Worm (Caenorhabditis elegans) whole organism, young adult: ENCODE results near the gene abhd-5.1.
A peak's percentile ranks its signal among the peaks of the same experiment; 100 is the strongest.

Source experiments
- B0261.1 ChIP-seq: sonication (generic microtip); optimal IDR thresholded peaks from 2 replicates; lab custom pipeline; 2016; ENCODE audit warnings: mild to moderate bottlenecking, missing genetic modification characterization, moderate library complexity, missing compliant biosample characterization
- C06A6.2 ChIP-seq: fragments of 200-800 bp; sonication (Bioruptor generic); conservative IDR thresholded peaks from 2 replicates; pipeline ENCODE4 v1.3.6; 2022; ENCODE audit warnings: missing genetic modification characterization, missing compliant biosample characterization
- F39B2.1 ChIP-seq: fragments of 200-800 bp; sonication (Bioruptor generic); IDR thresholded peaks from 2 replicates; pipeline ENCODE4 v1.3.6; 2022; ENCODE audit warnings: missing genetic modification reagents, missing genetic modification characterization, missing compliant biosample characterization
- F49E8.2 ChIP-seq: sonication (generic microtip); optimal IDR thresholded peaks from 3 replicates; lab custom pipeline; 2017; ENCODE audit warnings: missing genetic modification characterization, mild to moderate bottlenecking, missing compliant biosample characterization, antibody characterized with exemption, moderate library complexity; ENCODE audit not compliant: insufficient read depth
- F52B5.7 ChIP-seq: sonication (generic microtip); optimal IDR thresholded peaks from 2 replicates; lab custom pipeline; 2016; ENCODE audit warnings: mild to moderate bottlenecking, missing genetic modification characterization, missing compliant biosample characterization
- F57C9.4 ChIP-seq: sonication (generic microtip); optimal IDR thresholded peaks from 2 replicates; lab custom pipeline; 2017; ENCODE audit warnings: mild to moderate bottlenecking, missing genetic modification characterization, missing compliant biosample characterization
- K11D2.4 ChIP-seq: fragments of 200-800 bp; sonication (Bioruptor generic); IDR thresholded peaks from 2 replicates; pipeline ENCODE4 v1.3.6; 2022; ENCODE audit warnings: missing genetic modification reagents, missing genetic modification characterization, missing compliant biosample characterization
- K12H6.12 ChIP-seq: fragments of 200-800 bp; sonication (Bioruptor generic); optimal IDR thresholded peaks from 2 replicates; lab custom pipeline; 2018; ENCODE audit warnings: mild to moderate bottlenecking, missing genetic modification characterization, missing compliant biosample characterization
- T07F8.4 ChIP-seq: sonication (generic microtip); optimal IDR thresholded peaks from 2 replicates; lab custom pipeline; 2016; ENCODE audit warnings: mild to moderate bottlenecking, missing genetic modification characterization, moderate library complexity, missing compliant biosample characterization
- akir-1 ChIP-seq: fragments of 200-800 bp; sonication (Bioruptor generic); optimal IDR thresholded peaks from 2 replicates; lab custom pipeline; 2018; ENCODE audit warnings: mild to moderate bottlenecking, missing genetic modification characterization, moderate library complexity, missing compliant biosample characterization
- aptf-2 ChIP-seq: fragments of 200-800 bp; sonication (Bioruptor generic); conservative IDR thresholded peaks from 2 replicates; pipeline ENCODE4 v1.3.6; 2022; ENCODE audit warnings: missing genetic modification reagents, missing genetic modification characterization, missing compliant biosample characterization
- ccch-3 ChIP-seq: fragments of 200-800 bp; sonication (Bioruptor generic); optimal IDR thresholded peaks from 2 replicates; lab custom pipeline; 2018; ENCODE audit warnings: mild to moderate bottlenecking, missing genetic modification characterization, missing compliant biosample characterization
- cebp-2 ChIP-seq: fragments of 200-800 bp; sonication (Bioruptor generic); IDR thresholded peaks from 2 replicates; pipeline ENCODE4 v1.3.6; 2022; ENCODE audit warnings: missing genetic modification characterization, missing compliant biosample characterization
- ceh-27 ChIP-seq: fragments of 200-800 bp; sonication (Bioruptor generic); optimal IDR thresholded peaks from 2 replicates; lab custom pipeline; 2018; ENCODE audit warnings: mild to moderate bottlenecking, missing genetic modification characterization, moderate library complexity, missing compliant biosample characterization
- ceh-58 ChIP-seq: fragments of 200-800 bp; sonication (Bioruptor generic); IDR thresholded peaks from 2 replicates; pipeline ENCODE4 v1.3.6; 2022; ENCODE audit warnings: missing genetic modification characterization, missing compliant biosample characterization
- ceh-79 ChIP-seq: sonication (generic microtip); optimal IDR thresholded peaks from 2 replicates; lab custom pipeline; 2017; ENCODE audit warnings: mild to moderate bottlenecking, missing genetic modification characterization, missing compliant biosample characterization
- ceh-91 ChIP-seq: fragments of 200-800 bp; sonication (Bioruptor generic); IDR thresholded peaks from 2 replicates; pipeline ENCODE4 v1.3.6; 2022; ENCODE audit warnings: missing genetic modification reagents, missing genetic modification characterization, missing compliant biosample characterization
- chd-7 ChIP-seq: sonication (generic microtip); optimal IDR thresholded peaks from 2 replicates; lab custom pipeline; 2016; ENCODE audit warnings: mild to moderate bottlenecking, missing genetic modification characterization, moderate library complexity, missing compliant biosample characterization
- fkh-3 ChIP-seq: sonication (generic microtip); optimal IDR thresholded peaks from 2 replicates; lab custom pipeline; 2016; ENCODE audit warnings: mild to moderate bottlenecking, missing genetic modification characterization, missing compliant biosample characterization
- hlh-26 ChIP-seq: fragments of 200-800 bp; sonication (Bioruptor generic); conservative IDR thresholded peaks from 2 replicates; pipeline ENCODE4 v1.3.6; 2022; ENCODE audit warnings: missing genetic modification reagents, missing genetic modification characterization, missing compliant biosample characterization
- hmg-1.2 ChIP-seq: fragments of 200-800 bp; sonication (Bioruptor generic); IDR thresholded peaks from 2 replicates; pipeline ENCODE4 v1.3.6; 2022; ENCODE audit warnings: missing genetic modification reagents, missing genetic modification characterization, missing compliant biosample characterization
- hsf-1 ChIP-seq: fragments of 200-800 bp; sonication (Bioruptor generic); IDR thresholded peaks from 2 replicates; pipeline ENCODE4 v1.3.6; 2022; ENCODE audit warnings: missing genetic modification reagents, missing genetic modification characterization, missing compliant biosample characterization
- lin-26 ChIP-seq: fragments of 200-800 bp; sonication (Bioruptor generic); IDR thresholded peaks from 2 replicates; pipeline ENCODE4 v1.3.6; 2022; ENCODE audit warnings: missing genetic modification reagents, missing genetic modification characterization, missing compliant biosample characterization
- lin-35 ChIP-seq, 3 experiments: fragments of 150-350 bp in 2 of 3; sonication (generic microtip) in 1 of 3; optimal IDR thresholded peaks; 2 replicates each; lab custom pipeline; 2014 to 2018; ENCODE audit warnings: missing biosample characterization in 3 of 3, missing genetic modification characterization in 3 of 3, missing genetic modification reagents in 3 of 3
- madf-3 ChIP-seq: fragments of 200-800 bp; sonication (Bioruptor generic); IDR thresholded peaks from 2 replicates; pipeline ENCODE4 v1.3.6; 2022; ENCODE audit warnings: missing genetic modification reagents, missing genetic modification characterization, missing compliant biosample characterization
- mcd-1 ChIP-seq: fragments of 200-800 bp; sonication (Bioruptor generic); IDR thresholded peaks from 2 replicates; pipeline ENCODE4 v1.3.6; 2022; ENCODE audit warnings: missing genetic modification reagents, missing genetic modification characterization, missing compliant biosample characterization
- mel-28 ChIP-seq: sonication (generic microtip); optimal IDR thresholded peaks from 2 replicates; lab custom pipeline; 2016; ENCODE audit warnings: borderline replicate concordance, mild to moderate bottlenecking, missing genetic modification characterization, missing compliant biosample characterization
- mxl-1 ChIP-seq: sonication (generic microtip); optimal IDR thresholded peaks from 2 replicates; lab custom pipeline; 2016; ENCODE audit warnings: missing genetic modification characterization, missing compliant biosample characterization
- nfya-2 ChIP-seq: fragments of 200-800 bp; sonication (Bioruptor generic); IDR thresholded peaks from 2 replicates; pipeline ENCODE4 v1.3.6; 2022; ENCODE audit warnings: missing genetic modification reagents, missing genetic modification characterization, missing compliant biosample characterization
- nhr-120 ChIP-seq: fragments of 200-800 bp; sonication (Bioruptor generic); IDR thresholded peaks from 2 replicates; pipeline ENCODE4 v1.3.6; 2022; ENCODE audit warnings: missing genetic modification characterization, missing compliant biosample characterization
- nhr-80 ChIP-seq: sonication (generic microtip); optimal IDR thresholded peaks from 2 replicates; lab custom pipeline; 2016; ENCODE audit warnings: missing genetic modification characterization, missing compliant biosample characterization
- pha-4 ChIP-seq: fragments of 150-350 bp; sonication (generic microtip); optimal IDR thresholded peaks from 2 replicates; lab custom pipeline; 2014; ENCODE audit warnings: missing biosample characterization, missing genetic modification reagents, missing genetic modification characterization
- rec-8 ChIP-seq, 2 experiments: sonication (generic microtip); optimal IDR thresholded peaks; 2 replicates each; lab custom pipeline; 2016; ENCODE audit warnings: mild to moderate bottlenecking in 2 of 2, missing genetic modification characterization in 2 of 2, missing genetic modification reagents in 2 of 2, missing genotype in 2 of 2, missing biosample characterization in 1 of 2, missing compliant biosample characterization in 1 of 2, moderate library complexity in 1 of 2
- repo-1 ChIP-seq: sonication (generic microtip); optimal IDR thresholded peaks from 2 replicates; lab custom pipeline; 2017; ENCODE audit warnings: mild to moderate bottlenecking, missing genetic modification characterization, missing compliant biosample characterization
- sdz-38 ChIP-seq: sonication (generic microtip); optimal IDR thresholded peaks from 2 replicates; lab custom pipeline; 2016; ENCODE audit warnings: missing genotype, missing genetic modification characterization, missing compliant biosample characterization
- snpc-1.3 ChIP-seq: sonication (generic microtip); optimal IDR thresholded peaks from 2 replicates; lab custom pipeline; 2017; ENCODE audit warnings: missing genetic modification characterization, mild to moderate bottlenecking, missing compliant biosample characterization, antibody characterized with exemption, moderate library complexity, missing genotype, missing genetic modification reagents; ENCODE audit not compliant: insufficient read depth
- somi-1 ChIP-seq: fragments of 200-800 bp; sonication (Bioruptor generic); optimal IDR thresholded peaks from 2 replicates; lab custom pipeline; 2018; ENCODE audit warnings: mild to moderate bottlenecking, missing genetic modification characterization, missing compliant biosample characterization
- ztf-26 ChIP-seq: sonication (generic microtip); optimal IDR thresholded peaks from 2 replicates; lab custom pipeline; 2017; ENCODE audit warnings: missing genetic modification characterization, missing compliant biosample characterization
- ztf-6 ChIP-seq: fragments of 200-800 bp; sonication (Bioruptor generic); IDR thresholded peaks from 2 replicates; pipeline ENCODE4 v1.3.6; 2022; ENCODE audit warnings: missing genetic modification reagents, missing genetic modification characterization, missing compliant biosample characterization

The abhd-5.1 gene

DNA sequence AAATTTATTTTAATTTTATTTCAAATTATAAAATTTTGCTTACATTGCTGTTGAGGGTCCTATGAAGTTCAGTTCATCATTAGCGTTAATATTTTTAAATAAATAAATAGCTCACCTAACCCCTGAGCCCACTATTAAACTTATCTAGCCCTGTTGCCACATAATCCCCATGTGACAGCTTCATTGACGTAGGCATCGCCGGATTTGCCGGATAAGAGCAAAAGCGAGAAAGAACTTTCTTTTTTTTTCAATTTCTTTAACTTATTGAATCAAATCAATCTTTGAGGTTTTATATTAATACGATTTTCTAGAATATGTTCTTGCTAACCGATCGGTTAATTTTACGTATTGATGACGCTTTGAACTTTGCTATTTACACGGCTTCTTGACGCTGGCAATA lies 4.5 kb downstream of the abhd-5.1 start:
- no peak for TF ChIP-seq F39B2.1 (GFP tag; lab: Robert Waterston, UW)
- TF ChIP-seq ztf-26 = no peak
- TF ChIP-seq nfya-2 (GFP tag; lab: Robert Waterston, UW) = no peak
- TF ChIP-seq K12H6.12 (tag; lab: Kevin White, UChicago) = no peak

- TF ChIP-seq K11D2.4 (GFP tag; lab: Robert Waterston, UW) (no peak), mcd-1 (GFP tag; lab: Robert Waterston, UW) (no peak), repo-1 (tag; lab: Kevin White, UChicago) (no peak), ceh-79 (no peak), ccch-3 (GFP tag; lab: Kevin White, UChicago) (no peak), somi-1 (no peak), T07F8.4 (no peak), fkh-3 (tag; lab: Kevin White, UChicago) (no peak), nhr-120 (no peak), sdz-38 (tag; lab: Kevin White, UChicago) (no peak), lin-35 (GFP tag; optimal IDR thresholded peaks at IDR 0.05; lab: Kevin White, UChicago) (no peak), snpc-1.3 (tag; lab: Kevin White, UChicago) (no peak), akir-1 (GFP tag; lab: Kevin White, UChicago) (no peak), ceh-58 (GFP tag; lab: Robert Waterston, UW) (no peak), rec-8 (tag; optimal IDR thresholded peaks at IDR 0.05; lab: Kevin White, UChicago) (no peak)
- TF ChIP-seq, all 124 proteins: peak for 0
Measured at ce11 chrV:4857561-4857960, 10.1 kb downstream of the abhd-5.1 start.

DNA sequence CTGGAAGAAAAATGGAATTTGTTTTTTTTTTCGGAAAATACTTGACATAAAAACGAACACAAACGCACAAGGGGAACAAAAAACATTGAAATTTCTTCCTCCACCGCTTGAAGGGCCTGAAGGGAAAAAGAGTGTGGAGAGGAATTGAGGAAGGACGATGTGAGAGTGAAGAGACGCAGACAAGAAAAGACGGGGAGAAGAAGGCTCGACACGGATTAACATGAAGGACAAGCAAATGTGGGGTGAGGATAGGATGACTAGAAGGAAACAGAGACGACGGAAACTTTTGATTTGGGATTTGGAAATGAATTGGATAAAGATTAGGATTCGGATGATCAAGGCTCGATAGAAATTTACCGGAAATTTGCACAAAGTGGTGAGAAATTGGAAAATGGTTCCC lies 13.1 kb downstream of the abhd-5.1 start:
- TF ChIP-seq hmg-1.2 (peak; percentile 40; the same call in 1 of the 2 replicates), pha-4 (tag; lab: Kevin White, UChicago) (no peak), F57C9.4 (tag; lab: Kevin White, UChicago) (no peak), lin-35 (GFP tag; optimal IDR thresholded peaks at IDR 0.05; lab: Kevin White, UChicago) (peak in 1 of 3 experiments; percentile 11)
- TF ChIP-seq, all 124 proteins: peak for 2

- TF ChIP-seq F49E8.2 (tag; lab: Kevin White, UChicago) (no peak), pha-4 (tag; lab: Kevin White, UChicago) (peak; percentile 11), nhr-80 (tag; lab: Kevin White, UChicago) (peak; percentile 22)
- TF ChIP-seq, all 124 proteins: peak for 2
Measured at ce11 chrV:4862737-4863136, 15.3 kb downstream of the abhd-5.1 start, which contains the start of gene C37H5.13. C37H5.13 (minus strand) TSS chrV:4862965.

- TF ChIP-seq mel-28 (no peak), chd-7 (tag; lab: Kevin White, UChicago) (no peak), ceh-27 (GFP tag; lab: Kevin White, UChicago) (no peak), somi-1 (no peak), cebp-2 (GFP tag; lab: Robert Waterston, UW) (no peak), hmg-1.2 (no peak), F49E8.2 (tag; lab: Kevin White, UChicago) (no peak), ceh-91 (GFP tag; lab: Robert Waterston, UW) (no peak), ztf-6 (GFP tag; lab: Robert Waterston, UW) (no peak), hlh-26 (GFP tag; lab: Robert Waterston, UW) (no peak), snpc-1.3 (tag; lab: Kevin White, UChicago) (no peak), B0261.1 (tag; lab: Kevin White, UChicago) (no peak), lin-26 (GFP tag; lab: Robert Waterston, UW) (no peak), aptf-2 (no peak), hsf-1 (no peak), F52B5.7 (no peak), madf-3 (no peak), C06A6.2 (GFP tag; lab: Robert Waterston, UW) (no peak), mxl-1 (no peak)
Measured at ce11 chrV:4864330-4864729, 16.9 kb downstream of the abhd-5.1 start.
